Fruit fly (Drosophila melanogaster): ENCODE data around the gene CG5909.

DNA sequence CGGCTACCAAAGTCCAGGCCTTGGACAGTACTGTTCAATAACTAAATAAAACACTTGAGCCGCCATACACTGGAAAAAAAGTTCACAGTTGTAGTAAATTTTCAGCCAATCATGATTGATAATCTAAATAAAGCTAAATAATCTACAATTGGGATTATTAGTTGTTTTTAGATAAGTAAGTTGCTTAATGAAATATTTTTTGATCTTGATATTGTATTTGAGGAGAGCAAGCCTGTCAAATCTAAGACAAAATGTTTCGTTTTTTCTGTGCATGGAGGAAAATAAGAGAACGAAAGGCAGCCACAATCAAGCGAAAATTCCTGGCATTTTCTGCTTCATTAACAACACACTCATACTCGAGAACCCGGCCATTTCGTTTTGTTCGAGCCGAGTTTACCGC, 10.2 kb downstream of the CG5909 start:
- TF ChIP-seq usp (GFP tag; optimal IDR thresholded peaks at IDR 0.05) (no peak), h (GFP tag; optimal IDR thresholded peaks at IDR 0.05) (peak; percentile 66)

Measured in whole organism, wandering third instar larva.